Worm (Caenorhabditis elegans): ENCODE measurements around the gene F53F4.18.

DNA sequence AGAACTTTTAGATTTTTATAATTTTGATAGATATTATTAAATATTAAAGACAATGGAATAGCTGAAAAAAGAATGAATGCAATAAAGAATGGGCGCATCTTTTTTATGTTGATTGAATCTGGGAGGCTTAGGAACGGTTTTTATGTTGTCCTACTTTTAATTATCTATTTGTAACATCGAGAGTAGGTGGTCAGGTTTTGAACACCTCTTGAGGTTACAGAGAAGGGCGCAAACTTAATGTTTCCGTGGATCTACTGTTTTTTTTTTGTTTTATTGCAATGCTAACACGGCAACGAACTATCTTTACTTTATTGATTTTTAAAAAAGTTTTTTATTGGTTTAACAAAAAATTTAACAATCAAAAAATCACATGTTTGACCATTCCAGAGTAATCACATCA is 23.9 kb downstream of the F53F4.18 start, which contains the start of gene F53F4.7:
- TF ChIP-seq skn-1 (tag; optimal IDR thresholded peaks at IDR 0.05) = no peak
- no peak for TF ChIP-seq nhr-12 (tag; optimal IDR thresholded peaks at IDR 0.05)
- no peak for TF ChIP-seq elt-1 (tag; optimal IDR thresholded peaks at IDR 0.05)
- TF ChIP-seq elt-3 (tag; optimal IDR thresholded peaks at IDR 0.05) = no peak
- TF ChIP-seq sem-4 (tag; optimal IDR thresholded peaks at IDR 0.05) = no peak
- TF ChIP-seq ama-1 (optimal IDR thresholded peaks at IDR 0.05) = no peak
- TF ChIP-seq unc-55 (GFP tag; optimal IDR thresholded peaks at IDR 0.05) = no peak
- no peak for TF ChIP-seq mdl-1 (tag; optimal IDR thresholded peaks at IDR 0.05)
- no peak for TF ChIP-seq ceh-82 (tag; optimal IDR thresholded peaks at IDR 0.05)
- TF ChIP-seq mbf-1 (tag; optimal IDR thresholded peaks at IDR 0.05) = no peak
- TF ChIP-seq nhr-77 (tag; optimal IDR thresholded peaks at IDR 0.05) = no peak
